Worm (Caenorhabditis elegans) whole organism, young adult: Measurements from ENCODE around the gene srz-1.
A peak's percentile ranks its signal among the peaks of the same experiment; 100 is the strongest.
"Not testable (repeated sequence)": the region's sequence is repeated elsewhere in the genome, so short reads cannot be mapped to it uniquely, and the experiment has no call there.

ENCODE experiments used
- B0261.1 ChIP-seq: sonication (generic microtip); optimal IDR thresholded peaks from 2 replicates; lab custom pipeline; 2016; ENCODE audit warnings: mild to moderate bottlenecking, missing genetic modification characterization, moderate library complexity, missing compliant biosample characterization
- D2030.7 ChIP-seq: fragments of 200-800 bp; sonication (Bioruptor generic); IDR thresholded peaks from 2 replicates; pipeline ENCODE4 v1.3.6; 2022; ENCODE audit warnings: missing genetic modification reagents, missing genetic modification characterization, missing compliant biosample characterization
- F33H1.4 ChIP-seq: fragments of 200-800 bp; sonication (Bioruptor generic); IDR thresholded peaks from 2 replicates; pipeline ENCODE4 v1.3.6; 2022; ENCODE audit warnings: missing genetic modification reagents, missing genetic modification characterization, missing compliant biosample characterization
- F39B2.1 ChIP-seq: fragments of 200-800 bp; sonication (Bioruptor generic); IDR thresholded peaks from 2 replicates; pipeline ENCODE4 v1.3.6; 2022; ENCODE audit warnings: missing genetic modification reagents, missing genetic modification characterization, missing compliant biosample characterization
- F49E8.2 ChIP-seq: sonication (generic microtip); optimal IDR thresholded peaks from 3 replicates; lab custom pipeline; 2017; ENCODE audit warnings: missing genetic modification characterization, mild to moderate bottlenecking, missing compliant biosample characterization, antibody characterized with exemption, moderate library complexity; ENCODE audit not compliant: insufficient read depth
- akir-1 ChIP-seq: fragments of 200-800 bp; sonication (Bioruptor generic); optimal IDR thresholded peaks from 2 replicates; lab custom pipeline; 2018; ENCODE audit warnings: mild to moderate bottlenecking, missing genetic modification characterization, moderate library complexity, missing compliant biosample characterization
- ama-1 ChIP-seq, 3 experiments: fragments of 150-350 bp in 1 of 3; sonication (generic microtip) in 2 of 3; optimal IDR thresholded peaks; 2 replicates each; lab custom pipeline; 2014 to 2018; ENCODE audit warnings: missing biosample characterization in 2 of 3, missing genetic modification characterization in 2 of 3, missing genetic modification reagents in 2 of 3
- athp-1 ChIP-seq: sonication (generic microtip); optimal IDR thresholded peaks from 2 replicates; lab custom pipeline; 2017; ENCODE audit warnings: mild to moderate bottlenecking, missing genetic modification characterization, missing compliant biosample characterization
- attf-3 ChIP-seq: fragments of 200-800 bp; sonication (Bioruptor generic); conservative IDR thresholded peaks from 2 replicates; pipeline ENCODE4 v1.3.6; 2022; ENCODE audit warnings: missing genetic modification reagents, missing genetic modification characterization, missing compliant biosample characterization
- bed-1 ChIP-seq: fragments of 200-800 bp; sonication (Bioruptor generic); IDR thresholded peaks from 2 replicates; pipeline ENCODE4 v1.3.6; 2022; ENCODE audit warnings: missing genetic modification reagents, missing genetic modification characterization, missing compliant biosample characterization
- cebp-1 ChIP-seq, 2 experiments: fragments of 200-800 bp in 1 of 2; sonication (Bioruptor generic) in 1 of 2; sonication (generic microtip) in 1 of 2; IDR thresholded peaks in 1 of 2; optimal IDR thresholded peaks in 1 of 2; 2 replicates each; pipeline versions ENCODE4 v1.3.6 to Lab custom; 2017 to 2022; ENCODE audit warnings: missing compliant biosample characterization in 2 of 2, missing genetic modification characterization in 2 of 2, mild to moderate bottlenecking in 1 of 2, missing genetic modification reagents in 1 of 2, moderate library complexity in 1 of 2
- ceh-79 ChIP-seq: sonication (generic microtip); optimal IDR thresholded peaks from 2 replicates; lab custom pipeline; 2017; ENCODE audit warnings: mild to moderate bottlenecking, missing genetic modification characterization, missing compliant biosample characterization
- dpff-1 ChIP-seq: sonication (generic microtip); optimal IDR thresholded peaks from 2 replicates; lab custom pipeline; 2017; ENCODE audit warnings: mild to moderate bottlenecking, missing genetic modification characterization, missing compliant biosample characterization
- egl-44 ChIP-seq: fragments of 200-800 bp; sonication (Bioruptor generic); IDR thresholded peaks from 2 replicates; pipeline ENCODE4 v1.3.6; 2022; ENCODE audit warnings: missing genetic modification reagents, missing genetic modification characterization, missing compliant biosample characterization
- ets-4 ChIP-seq: fragments of 200-800 bp; sonication (Bioruptor generic); optimal IDR thresholded peaks from 2 replicates; lab custom pipeline; 2018; ENCODE audit warnings: mild to moderate bottlenecking, missing genetic modification characterization, missing compliant biosample characterization
- fkh-3 ChIP-seq: sonication (generic microtip); optimal IDR thresholded peaks from 2 replicates; lab custom pipeline; 2016; ENCODE audit warnings: mild to moderate bottlenecking, missing genetic modification characterization, missing compliant biosample characterization
- him-1 ChIP-seq: sonication (generic microtip); optimal IDR thresholded peaks from 2 replicates; lab custom pipeline; 2016; ENCODE audit warnings: missing genotype, missing genetic modification reagents, missing genetic modification characterization, missing compliant biosample characterization
- hmg-1.2 ChIP-seq: fragments of 200-800 bp; sonication (Bioruptor generic); IDR thresholded peaks from 2 replicates; pipeline ENCODE4 v1.3.6; 2022; ENCODE audit warnings: missing genetic modification reagents, missing genetic modification characterization, missing compliant biosample characterization
- hsf-1 ChIP-seq: fragments of 200-800 bp; sonication (Bioruptor generic); IDR thresholded peaks from 2 replicates; pipeline ENCODE4 v1.3.6; 2022; ENCODE audit warnings: missing genetic modification reagents, missing genetic modification characterization, missing compliant biosample characterization
- let-607 ChIP-seq, 2 experiments: fragments of 200-800 bp in 1 of 2; sonication (Bioruptor generic) in 1 of 2; sonication (generic microtip) in 1 of 2; optimal IDR thresholded peaks; 2 replicates each; lab custom pipeline; 2016 to 2018; ENCODE audit warnings: mild to moderate bottlenecking in 2 of 2, missing compliant biosample characterization in 2 of 2, missing genetic modification characterization in 2 of 2, moderate library complexity in 2 of 2, missing genotype in 1 of 2
- lin-26 ChIP-seq: fragments of 200-800 bp; sonication (Bioruptor generic); IDR thresholded peaks from 2 replicates; pipeline ENCODE4 v1.3.6; 2022; ENCODE audit warnings: missing genetic modification reagents, missing genetic modification characterization, missing compliant biosample characterization
- madf-8 ChIP-seq: fragments of 200-800 bp; sonication (Bioruptor generic); conservative IDR thresholded peaks from 2 replicates; pipeline ENCODE4 v1.3.6; 2022; ENCODE audit warnings: missing genetic modification reagents, missing genetic modification characterization, missing compliant biosample characterization
- nhr-120 ChIP-seq: fragments of 200-800 bp; sonication (Bioruptor generic); IDR thresholded peaks from 2 replicates; pipeline ENCODE4 v1.3.6; 2022; ENCODE audit warnings: missing genetic modification characterization, missing compliant biosample characterization
- pbrm-1 ChIP-seq: fragments of 200-800 bp; sonication (Bioruptor generic); IDR thresholded peaks from 2 replicates; pipeline ENCODE4 v1.3.6; 2022; ENCODE audit warnings: missing genetic modification reagents, missing genetic modification characterization, missing compliant biosample characterization
- rec-8 ChIP-seq, 2 experiments: sonication (generic microtip); optimal IDR thresholded peaks; 2 replicates each; lab custom pipeline; 2016; ENCODE audit warnings: mild to moderate bottlenecking in 2 of 2, missing genetic modification characterization in 2 of 2, missing genetic modification reagents in 2 of 2, missing genotype in 2 of 2, missing biosample characterization in 1 of 2, missing compliant biosample characterization in 1 of 2, moderate library complexity in 1 of 2
- sdz-38 ChIP-seq: sonication (generic microtip); optimal IDR thresholded peaks from 2 replicates; lab custom pipeline; 2016; ENCODE audit warnings: missing genotype, missing genetic modification characterization, missing compliant biosample characterization
- unc-62 ChIP-seq: fragments of 150-350 bp; optimal IDR thresholded peaks from 2 replicates; lab custom pipeline; 2014; ENCODE audit warnings: missing biosample characterization, missing genetic modification reagents, missing genetic modification characterization
- ztf-25 ChIP-seq: fragments of 200-800 bp; sonication (Bioruptor generic); IDR thresholded peaks from 2 replicates; pipeline ENCODE4 v1.3.6; 2022; ENCODE audit warnings: missing genetic modification reagents, missing genetic modification characterization, missing compliant biosample characterization
- ztf-26 ChIP-seq: sonication (generic microtip); optimal IDR thresholded peaks from 2 replicates; lab custom pipeline; 2017; ENCODE audit warnings: missing genetic modification characterization, missing compliant biosample characterization
- ztf-28 ChIP-seq: fragments of 200-800 bp; sonication (Bioruptor generic); IDR thresholded peaks from 2 replicates; pipeline ENCODE4 v1.3.6; 2022; ENCODE audit warnings: missing genetic modification reagents, missing genetic modification characterization, missing compliant biosample characterization

Gene srz-1

DNA sequence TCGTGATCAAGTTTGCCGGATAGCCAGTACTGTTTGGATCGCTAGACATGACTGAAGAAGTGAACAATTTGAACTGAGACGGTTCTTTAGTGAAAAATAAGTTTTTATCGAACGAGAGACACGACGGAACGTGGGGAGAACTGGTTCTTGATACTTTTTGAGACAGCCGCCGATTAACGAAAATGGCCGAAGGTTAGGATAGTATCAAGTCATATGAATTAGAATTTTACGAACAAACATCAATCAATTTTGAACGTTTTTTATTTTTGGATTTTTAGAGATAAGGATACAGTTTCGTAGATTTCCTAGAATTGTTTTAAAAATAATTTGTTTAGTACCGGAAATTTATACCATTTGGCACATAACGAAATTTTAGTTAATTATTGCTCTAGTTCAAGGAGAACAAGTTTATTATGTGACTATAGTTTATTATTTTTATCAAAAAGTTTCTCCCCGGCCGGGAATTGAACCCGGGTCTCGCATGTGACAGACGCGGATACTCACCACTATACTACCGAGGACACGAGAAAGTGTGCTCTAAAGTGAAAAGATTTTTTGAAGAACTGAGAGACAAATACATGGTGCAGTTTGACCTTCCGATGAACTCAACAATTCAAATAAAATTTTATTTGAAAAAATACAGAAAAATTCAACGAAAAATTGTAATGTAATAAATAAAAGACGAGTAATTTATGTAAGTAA lies 27.2 kb upstream of the srz-1 start, which contains the start of gene W06G6.20 (continued):
- TF ChIP-seq rec-8 (tag; optimal IDR thresholded peaks at IDR 0.05; lab: Kevin White, UChicago): peak in 1 of 2 experiments; percentile 11
- TF ChIP-seq sdz-38 (tag; lab: Kevin White, UChicago): no peak
- TF ChIP-seq hsf-1 (GFP tag; lab: Robert Waterston, UW): peak; percentile 20; the same call in 1 of the 2 replicates
- peak; percentile 61; the same call in 1 of the 2 replicates for TF ChIP-seq ztf-25 (GFP tag; lab: Robert Waterston, UW)
- TF ChIP-seq him-1: peak; percentile 74
- no peak for TF ChIP-seq bed-1 (GFP tag; lab: Robert Waterston, UW)
- TF ChIP-seq akir-1: no peak
- no peak for TF ChIP-seq cebp-1 (GFP tag; IDR thresholded peaks at IDR 0.05; lab: Robert Waterston, UW)
- peak; percentile 31 for TF ChIP-seq cebp-1 (tag; optimal IDR thresholded peaks at IDR 0.05; lab: Kevin White, UChicago)
- 0 out of 2 replicates have a peak, but pooled peaks have one; percentile 22 for TF ChIP-seq D2030.7 (GFP tag; lab: Robert Waterston, UW)
- peak in 1 of 2 experiments; percentile 44 for TF ChIP-seq let-607 (tag; optimal IDR thresholded peaks at IDR 0.05; lab: Kevin White, UChicago)
- TF ChIP-seq hmg-1.2 (GFP tag; lab: Robert Waterston, UW): peak; percentile 50; the same call in 1 of the 2 replicates
- peak; percentile 63; the same call in 1 of the 2 replicates for TF ChIP-seq pbrm-1
- TF ChIP-seq madf-8: no peak

DNA sequence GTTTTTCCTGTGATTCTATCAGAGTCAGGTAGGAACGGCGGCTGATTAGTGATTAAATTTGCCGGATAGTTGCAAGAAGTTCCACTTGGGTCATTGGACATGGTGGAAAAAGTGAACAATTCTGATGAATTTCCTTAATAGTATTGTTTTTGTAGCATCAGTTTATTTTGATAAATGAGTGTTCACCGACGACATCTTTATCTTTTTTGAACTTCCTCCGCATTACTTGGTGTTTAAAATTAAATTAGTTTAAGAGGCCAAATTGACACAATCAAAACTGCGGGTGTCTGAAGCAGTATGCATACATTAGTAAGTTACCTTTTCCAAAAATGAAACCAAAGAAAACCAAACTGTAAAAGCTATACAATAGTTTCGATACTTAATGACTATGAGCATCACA lies 26.5 kb upstream of the srz-1 start, which contains the start of gene W06G6.11:
W06G6.11 (minus strand) TSS at position 101 of the 400 bp plus-strand sequence.
- TF ChIP-seq lin-26 (GFP tag; lab: Robert Waterston, UW); ceh-79 (tag; lab: Kevin White, UChicago); ama-1 (optimal IDR thresholded peaks at IDR 0.05; lab: Kevin White, UChicago); ama-1 (GFP tag; optimal IDR thresholded peaks at IDR 0.05; lab: Kevin White, UChicago): not testable (repeated sequence)

DNA sequence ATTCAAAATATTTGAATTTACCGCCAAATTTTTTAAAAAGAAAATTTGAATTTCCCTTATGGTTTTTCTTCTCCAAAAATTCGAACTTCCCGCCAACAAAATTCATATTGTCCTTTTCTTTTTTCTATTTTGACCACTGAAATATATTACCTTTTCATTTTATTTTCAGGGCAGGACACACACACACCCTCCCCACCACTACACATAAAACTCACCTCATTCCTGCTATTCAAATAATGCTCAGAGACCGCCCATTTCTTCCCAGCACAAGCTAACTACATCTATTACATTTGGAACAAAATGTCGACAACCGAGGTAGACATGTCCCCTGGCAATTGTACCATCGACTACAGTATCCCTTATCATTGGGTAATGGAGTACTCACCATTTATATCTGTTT lies 21.4 kb upstream of the srz-1 start, which contains the start of gene W06G6.15:
W06G6.15 (plus strand) TSS at position 301 of the 400 bp plus-strand sequence.
- TF ChIP-seq athp-1 (tag; lab: Kevin White, UChicago); ets-4 (GFP tag; lab: Kevin White, UChicago); nhr-120 (GFP tag; lab: Robert Waterston, UW): not testable (repeated sequence)

DNA sequence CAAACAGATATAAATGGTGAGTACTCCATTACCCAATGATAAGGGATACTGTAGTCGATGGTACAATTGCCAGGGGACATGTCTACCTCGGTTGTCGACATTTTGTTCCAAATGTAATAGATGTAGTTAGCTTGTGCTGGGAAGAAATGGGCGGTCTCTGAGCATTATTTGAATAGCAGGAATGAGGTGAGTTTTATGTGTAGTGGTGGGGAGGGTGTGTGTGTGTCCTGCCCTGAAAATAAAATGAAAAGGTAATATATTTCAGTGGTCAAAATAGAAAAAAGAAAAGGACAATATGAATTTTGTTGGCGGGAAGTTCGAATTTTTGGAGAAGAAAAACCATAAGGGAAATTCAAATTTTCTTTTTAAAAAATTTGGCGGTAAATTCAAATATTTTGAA lies 14.8 kb upstream of the srz-1 start, which contains the start of gene Y70C5B.2:
Y70C5B.2 (minus strand) TSS at position 101 of the 400 bp plus-strand sequence.
- TF ChIP-seq F33H1.4; dpff-1 (tag; lab: Kevin White, UChicago); ama-1 (optimal IDR thresholded peaks at IDR 0.05; lab: Kevin White, UChicago); ama-1 (GFP tag; optimal IDR thresholded peaks at IDR 0.05; lab: Kevin White, UChicago): not testable (repeated sequence)

DNA sequence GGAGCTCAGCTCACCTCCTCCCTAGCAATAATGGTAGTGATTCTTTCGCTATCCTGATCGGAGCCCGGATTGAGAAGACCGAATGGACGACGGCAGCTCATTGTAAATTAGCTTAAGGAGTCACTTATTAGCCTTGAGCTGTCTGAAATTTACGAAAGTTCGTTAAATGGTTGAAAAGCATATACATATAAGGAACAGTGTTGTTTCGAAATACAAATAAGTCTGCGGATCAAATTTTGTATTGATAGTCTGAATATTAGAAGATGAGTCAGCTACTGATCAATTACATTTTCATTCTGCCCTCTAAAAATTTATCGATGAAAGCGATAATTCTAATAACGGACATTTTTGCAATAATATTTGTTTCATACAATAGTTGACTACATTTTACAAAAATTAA lies 9.0 kb upstream of the srz-1 start, which contains the start of gene F14F8.14:
F14F8.14 (minus strand) TSS at position 101 of the 400 bp plus-strand sequence.
- no peak for TF ChIP-seq attf-3
- TF ChIP-seq dpff-1 (tag; lab: Kevin White, UChicago): no peak

DNA sequence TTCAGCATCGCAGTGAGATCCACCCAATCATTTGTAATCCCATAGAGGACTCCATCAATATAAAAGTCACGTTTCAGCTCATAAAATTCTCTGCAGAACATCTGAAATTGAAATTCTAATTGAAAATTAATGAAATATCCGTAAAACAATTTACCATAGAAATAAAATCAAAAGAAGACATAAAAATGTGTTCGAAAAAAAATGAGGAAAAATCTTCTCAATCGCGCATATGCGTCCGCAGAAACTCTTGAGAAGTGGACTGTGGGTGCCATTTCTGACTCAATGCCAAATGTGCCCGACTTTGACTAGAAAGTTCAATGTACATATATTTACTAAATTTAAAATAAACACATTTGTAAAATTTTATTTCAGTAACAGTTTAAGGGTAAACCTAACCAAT lies 7.2 kb upstream of the srz-1 start, which contains the start of gene F14F8.9:
F14F8.9 (minus strand) TSS at position 101 of the 400 bp plus-strand sequence.
- no peak for TF ChIP-seq ztf-25 (GFP tag; lab: Robert Waterston, UW)
- no peak for TF ChIP-seq ztf-28 (GFP tag; lab: Robert Waterston, UW)
- no peak for TF ChIP-seq fkh-3 (tag; lab: Kevin White, UChicago)
- no peak for TF ChIP-seq unc-62
- no peak for TF ChIP-seq egl-44 (GFP tag; lab: Robert Waterston, UW)
- TF ChIP-seq ztf-26 (tag; lab: Kevin White, UChicago): no peak
- no peak for TF ChIP-seq F33H1.4
- no peak for TF ChIP-seq F49E8.2
- no peak for TF ChIP-seq F39B2.1
- no peak for TF ChIP-seq B0261.1
